Worm (Caenorhabditis elegans) whole organism, L4/young adult: ENCODE data around the gene egal-1.

Experiments
- W03F9.2 ChIP-seq: fragments of 150-350 bp; optimal IDR thresholded peaks from 2 replicates; lab custom pipeline; 2014; ENCODE audit warnings: missing biosample characterization, missing genetic modification characterization
- dao-5 ChIP-seq: sonication (generic microtip); optimal IDR thresholded peaks from 2 replicates; lab custom pipeline; 2016; ENCODE audit warnings: missing genotype, missing genetic modification characterization, moderate library complexity, missing compliant biosample characterization
- him-1 ChIP-seq: sonication (generic microtip); optimal IDR thresholded peaks from 2 replicates; lab custom pipeline; 2016; ENCODE audit warnings: missing genotype, missing genetic modification reagents, missing genetic modification characterization, missing compliant biosample characterization

ce11 chrIV:5820953-5821352 is 3.6 kb upstream of the egal-1 start:
- TF ChIP-seq dao-5 (tag; lab: Kevin White, UChicago) (no peak), W03F9.2 (tag; lab: Kevin White, UChicago) (no peak), him-1 (tag; lab: Kevin White, UChicago) (no peak)
